Worm (Caenorhabditis elegans): Measurements from ENCODE around the gene E02H9.3.
A peak's percentile ranks its signal among the peaks of the same experiment; 100 is the strongest.
"Not testable (repeated sequence)": the region's sequence is repeated elsewhere in the genome, so short reads cannot be mapped to it uniquely, and the experiment has no call there.

E02H9.3 gene

DNA sequence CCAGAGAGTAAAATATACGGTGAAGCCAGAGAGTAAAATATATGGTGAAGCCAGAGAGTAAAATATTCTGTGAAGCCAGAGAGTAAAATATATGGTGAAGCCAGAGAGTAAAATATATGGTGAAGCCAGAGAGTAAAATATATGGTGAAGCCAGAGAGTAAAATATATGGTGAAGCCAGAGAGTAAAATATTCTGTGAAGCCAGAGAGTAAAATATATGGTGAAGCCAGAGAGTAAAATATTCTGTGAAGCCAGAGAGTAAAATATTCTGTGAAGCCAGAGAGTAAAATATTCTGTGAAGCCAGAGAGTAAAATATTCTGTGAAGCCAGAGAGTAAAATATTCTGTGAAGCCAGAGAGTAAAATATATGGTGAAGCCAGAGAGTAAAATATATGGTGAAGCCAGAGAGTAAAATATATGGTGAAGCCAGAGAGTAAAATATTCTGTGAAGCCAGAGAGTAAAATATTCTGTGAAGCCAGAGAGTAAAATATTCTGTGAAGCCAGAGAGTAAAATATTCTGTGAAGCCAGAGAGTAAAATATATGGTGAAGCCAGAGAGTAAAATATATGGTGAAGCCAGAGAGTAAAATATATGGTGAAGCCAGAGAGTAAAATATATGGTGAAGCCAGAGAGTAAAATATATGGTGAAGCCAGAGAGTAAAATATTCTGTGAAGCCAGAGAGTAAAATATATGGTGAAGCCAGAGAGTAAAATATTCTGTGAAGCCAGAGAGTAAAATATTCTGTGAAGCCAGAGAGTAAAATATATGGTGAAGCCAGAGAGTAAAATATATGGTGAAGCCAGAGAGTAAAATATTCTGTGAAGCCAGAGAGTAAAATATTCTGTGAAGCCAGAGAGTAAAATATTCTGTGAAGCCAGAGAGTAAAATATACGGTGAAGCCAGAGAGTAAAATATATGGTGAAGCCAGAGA, 38.7 kb downstream of the E02H9.3 start:
- TF ChIP-seq tra-1 (GFP tag; IDR thresholded peaks at IDR 0.05), result peak; percentile 80
- peak; percentile 74; the same call in 1 of the 2 replicates for TF ChIP-seq mxl-2 (GFP tag; conservative IDR thresholded peaks at IDR 0.05)
- peak; percentile 96 for TF ChIP-seq Y105C5A.15 (GFP tag; IDR thresholded peaks at IDR 0.05)
- TF ChIP-seq lim-7 (GFP tag; IDR thresholded peaks at IDR 0.05), result peak; percentile 91
- TF ChIP-seq F44E2.7 (GFP tag; IDR thresholded peaks at IDR 0.05), result 0 out of 2 replicates have a peak, but pooled peaks have one; percentile 36
- peak; percentile 98 for TF ChIP-seq Y75B8A.6 (GFP tag; IDR thresholded peaks at IDR 0.05)
- 0 out of 2 replicates have a peak, but pooled peaks have one; percentile 18 for TF ChIP-seq nhr-41 (GFP tag; IDR thresholded peaks at IDR 0.05)
- peak; percentile 70 to 98; a peak in 3 of 4 replicates for TF ChIP-seq madf-5 (GFP tag; IDR thresholded peaks at IDR 0.05)
- 0 out of 2 replicates have a peak, but pooled peaks have one; percentile 16 for TF ChIP-seq php-3 (GFP tag; IDR thresholded peaks at IDR 0.05)
- peak; percentile 49; the same call in 1 of the 2 replicates for TF ChIP-seq set-16 (GFP tag; IDR thresholded peaks at IDR 0.05)
- TF ChIP-seq snpc-1.2 (GFP tag; IDR thresholded peaks at IDR 0.05), result peak; percentile 72
- 0 out of 2 replicates have a peak, but pooled peaks have one; percentile 39 for TF ChIP-seq ZK337.2 (GFP tag; IDR thresholded peaks at IDR 0.05)
- TF ChIP-seq dmd-8 (GFP tag; IDR thresholded peaks at IDR 0.05), result peak; percentile 95
- peak; percentile 74 for TF ChIP-seq F26F4.8 (GFP tag; conservative IDR thresholded peaks at IDR 0.05)
- TF ChIP-seq madf-9 (GFP tag; conservative IDR thresholded peaks at IDR 0.05), result peak; percentile 83
- peak; percentile 37; the same call in 1 of the 2 replicates for TF ChIP-seq T26A8.4 (GFP tag; IDR thresholded peaks at IDR 0.05)

- TF ChIP-seq dmd-8 (GFP tag; IDR thresholded peaks at IDR 0.05) (peak; percentile 96), mxl-2 (GFP tag; conservative IDR thresholded peaks at IDR 0.05) (peak; percentile 71), madf-5 (GFP tag; IDR thresholded peaks at IDR 0.05) (peak in 1 of 2 experiments; percentile 98; a peak in 2 of 4 replicates), tra-1 (GFP tag; IDR thresholded peaks at IDR 0.05) (peak; percentile 83), F26F4.8 (GFP tag; conservative IDR thresholded peaks at IDR 0.05) (peak; percentile 84), lim-7 (GFP tag; IDR thresholded peaks at IDR 0.05) (peak; percentile 94), Y75B8A.6 (GFP tag; IDR thresholded peaks at IDR 0.05) (peak; percentile 94; the same call in 1 of the 2 replicates), F44E2.7 (GFP tag; IDR thresholded peaks at IDR 0.05) (0 out of 2 replicates have a peak, but pooled peaks have one; percentile 75), madf-9 (GFP tag; conservative IDR thresholded peaks at IDR 0.05) (peak; percentile 74), pha-4 (GFP tag; IDR thresholded peaks at IDR 0.05) (peak; percentile 69; the same call in 1 of the 2 replicates), Y105C5A.15 (GFP tag; IDR thresholded peaks at IDR 0.05) (peak; percentile 87), set-16 (GFP tag; IDR thresholded peaks at IDR 0.05) (peak; percentile 45), vab-7 (GFP tag; IDR thresholded peaks at IDR 0.05) (0 out of 2 replicates have a peak, but pooled peaks have one; percentile 20), arid-1 (GFP tag; conservative IDR thresholded peaks at IDR 0.05) (0 out of 2 replicates have a peak, but pooled peaks have one; percentile 29), php-3 (GFP tag; IDR thresholded peaks at IDR 0.05) (peak; percentile 34; the same call in 1 of the 2 replicates), snpc-1.2 (GFP tag; IDR thresholded peaks at IDR 0.05) (peak; percentile 69)
- not testable (repeated sequence) for TF ChIP-seq pha-4 (tag; optimal IDR thresholded peaks at IDR 0.05)
Measured at ce11 chrIII:2499275-2499674, 40.4 kb downstream of the E02H9.3 start.

- TF ChIP-seq set-16 (GFP tag; IDR thresholded peaks at IDR 0.05), result 0 out of 2 replicates have a peak, but pooled peaks have one; percentile 5
Measured at ce11 chrIII:2500073-2500472, 41.2 kb downstream of the E02H9.3 start.

DNA sequence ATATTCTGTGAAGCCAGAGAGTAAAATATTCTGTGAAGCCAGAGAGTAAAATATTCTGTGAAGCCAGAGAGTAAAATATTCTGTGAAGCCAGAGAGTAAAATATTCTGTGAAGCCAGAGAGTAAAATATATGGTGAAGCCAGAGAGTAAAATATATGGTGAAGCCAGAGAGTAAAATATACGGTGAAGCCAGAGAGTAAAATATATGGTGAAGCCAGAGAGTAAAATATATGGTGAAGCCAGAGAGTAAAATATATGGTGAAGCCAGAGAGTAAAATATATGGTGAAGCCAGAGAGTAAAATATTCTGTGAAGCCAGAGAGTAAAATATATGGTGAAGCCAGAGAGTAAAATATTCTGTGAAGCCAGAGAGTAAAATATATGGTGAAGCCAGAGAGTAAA, 41.8 kb downstream of the E02H9.3 start:
- TF ChIP-seq lim-7 (GFP tag; IDR thresholded peaks at IDR 0.05), result 0 out of 2 replicates have a peak, but pooled peaks have one; percentile 15

- 0 out of 2 replicates have a peak, but pooled peaks have one; percentile 48 for TF ChIP-seq snpc-1.2 (GFP tag; IDR thresholded peaks at IDR 0.05)
Measured at ce11 chrIII:2501377-2502019, 42.7 kb downstream of the E02H9.3 start.

DNA sequence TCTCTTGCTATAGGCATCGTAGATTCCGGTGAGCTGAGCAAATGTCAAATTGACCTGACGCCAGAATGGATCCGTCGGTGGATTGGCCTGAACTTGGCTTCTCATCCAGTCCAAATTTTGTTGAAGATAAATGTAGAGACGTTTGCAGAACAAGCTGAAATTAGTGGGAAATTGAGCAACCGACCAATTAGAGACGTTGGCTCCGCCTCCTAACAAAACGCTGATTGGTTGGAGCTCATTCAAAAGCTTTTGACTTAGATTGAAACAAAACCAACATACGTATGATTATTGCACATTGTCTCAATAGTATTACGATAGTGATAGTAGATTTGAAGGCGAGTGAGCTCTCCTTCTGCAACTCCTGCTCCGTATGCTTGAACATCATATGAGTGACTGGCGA, 47.6 kb downstream of the E02H9.3 start:
- no peak for TF ChIP-seq ama-1 (optimal IDR thresholded peaks at IDR 0.05)
- no peak for TF ChIP-seq vab-7 (GFP tag; IDR thresholded peaks at IDR 0.05)
- no peak for TF ChIP-seq unc-39 (tag; optimal IDR thresholded peaks at IDR 0.05)
- TF ChIP-seq nhr-6 (tag; optimal IDR thresholded peaks at IDR 0.05), result no peak
- TF ChIP-seq nhr-11 (tag; optimal IDR thresholded peaks at IDR 0.05), result no peak
- TF ChIP-seq pqm-1 (tag; optimal IDR thresholded peaks at IDR 0.05), result no peak
- TF ChIP-seq egl-27 (tag; optimal IDR thresholded peaks at IDR 0.05), result no peak
- no peak for TF ChIP-seq zfp-2 (tag; optimal IDR thresholded peaks at IDR 0.05)
- TF ChIP-seq dmd-6 (GFP tag; IDR thresholded peaks at IDR 0.05), result no peak
- TF ChIP-seq F37D6.2 (tag; optimal IDR thresholded peaks at IDR 0.05), result no peak

Data from whole organism, L4 larva.